Fruit fly (Drosophila melanogaster) whole organism, adult: ENCODE data around the gene CG4829.

Experiments used
- CG12768 ChIP-seq: fragments of 200-800 bp; sonication (Bioruptor generic); optimal IDR thresholded peaks from 2 replicates; lab custom pipeline; 2017; ENCODE audit warnings: missing biosample characterization, missing genetic modification characterization, mild to moderate bottlenecking, moderate library complexity, missing genetic modification reagents
- CG7101 ChIP-seq: fragments of 200-800 bp; sonication (Bioruptor generic); optimal IDR thresholded peaks from 2 replicates; lab custom pipeline; 2018; ENCODE audit warnings: missing biosample characterization, mild to moderate bottlenecking, missing genetic modification characterization, moderate library complexity
- Clk ChIP-seq: fragments of 200-800 bp; sonication (Bioruptor generic); optimal IDR thresholded peaks from 2 replicates; lab custom pipeline; 2017; ENCODE audit warnings: missing biosample characterization, missing genetic modification characterization
- Hr96 ChIP-seq: fragments of 200-800 bp; sonication (Bioruptor generic); optimal IDR thresholded peaks from 2 replicates; lab custom pipeline; 2016; ENCODE audit warnings: missing biosample characterization, missing genetic modification characterization
- cnc ChIP-seq, 2 experiments: fragments of >200 bp; optimal IDR thresholded peaks; 2 replicates each; lab custom pipeline; 2017
- ovo ChIP-seq: fragments of 200-800 bp; sonication (Bioruptor generic); optimal IDR thresholded peaks from 2 replicates; lab custom pipeline; 2016; ENCODE audit warnings: missing biosample characterization, missing genetic modification characterization
- pad ChIP-seq: fragments of 200-800 bp; sonication (Bioruptor generic); optimal IDR thresholded peaks from 3 replicates; lab custom pipeline; 2017; ENCODE audit warnings: missing biosample characterization, missing genetic modification characterization, mild to moderate bottlenecking, moderate library complexity, missing genetic modification reagents

dm6 chrX:16859732-16860131 is 48.2 kb downstream of the CG4829 start:
- TF ChIP-seq cnc (optimal IDR thresholded peaks at IDR 0.05; lab: Kevin White, UChicago) (no peak), CG12768 (GFP tag; lab: Kevin White, UChicago) (no peak), CG7101 (tag; lab: Kevin White, UChicago) (no peak), pad (GFP tag; lab: Kevin White, UChicago) (no peak), ovo (GFP tag; lab: Kevin White, UChicago) (no peak), Clk (GFP tag; lab: Kevin White, UChicago) (no peak), Hr96 (no peak)
